Worm (Caenorhabditis elegans): ENCODE measurements around the gene cdka-1.

The cdka-1 gene

ce11 chrIII:4688965-4689364, 30.4 kb downstream of the cdka-1 start, which contains the start of gene ppat-1:
TSS of gene ppat-1 (plus strand) at chrIII:4689280.
- TF ChIP-seq ztf-23 (GFP tag; IDR thresholded peaks at IDR 0.05) (no peak), med-1 (GFP tag; optimal IDR thresholded peaks at IDR 0.05; ENCODE audit: insufficient read depth) (no peak)

ce11 chrIII:4689595-4689994, 31.0 kb downstream of the cdka-1 start:
- TF ChIP-seq tab-1 (GFP tag; IDR thresholded peaks at IDR 0.05) (peak; percentile 93), cog-1 (tag; optimal IDR thresholded peaks at IDR 0.05) (peak; percentile 55), med-1 (GFP tag; optimal IDR thresholded peaks at IDR 0.05; ENCODE audit: insufficient read depth) (peak; percentile 33), ztf-29 (GFP tag; IDR thresholded peaks at IDR 0.05) (peak; percentile 78; the same call in 1 of the 2 replicates), flt-1 (GFP tag; IDR thresholded peaks at IDR 0.05) (peak; percentile 91), ztf-23 (GFP tag; IDR thresholded peaks at IDR 0.05) (peak; percentile 89), klf-2 (GFP tag; conservative IDR thresholded peaks at IDR 0.05) (0 out of 2 replicates have a peak, but pooled peaks have one; percentile 53), ref-1 (GFP tag; conservative IDR thresholded peaks at IDR 0.05) (peak; percentile 73), T22C8.4 (GFP tag; IDR thresholded peaks at IDR 0.05) (peak; percentile 81)

ce11 chrIII:4693281-4693680, 34.7 kb downstream of the cdka-1 start, which contains the start of gene nifk-1:
TSS of gene nifk-1 (minus strand) at chrIII:4693307.
- TF ChIP-seq ztf-23 (GFP tag; IDR thresholded peaks at IDR 0.05) (peak; percentile 50; the same call in 1 of the 2 replicates), med-1 (GFP tag; optimal IDR thresholded peaks at IDR 0.05; ENCODE audit: insufficient read depth) (no peak)

DNA sequence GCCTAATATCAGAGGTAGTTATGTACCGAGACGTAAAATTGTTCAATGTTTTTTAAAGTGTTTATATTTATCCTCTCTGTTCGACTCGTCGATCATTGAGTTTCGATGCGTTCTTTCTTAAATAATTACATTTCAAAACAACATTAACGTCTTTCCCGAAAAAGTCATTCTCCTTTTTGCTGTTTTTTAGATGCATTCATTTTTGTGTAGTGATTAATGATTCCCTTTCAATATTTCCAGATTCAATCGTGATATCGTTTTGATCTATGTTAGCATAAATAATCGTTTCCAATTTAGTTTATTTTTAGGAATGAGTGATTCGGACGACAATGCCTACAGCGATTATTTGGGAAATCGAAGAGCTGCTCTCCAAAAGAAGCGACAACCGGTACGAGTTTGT, 35.1 kb downstream of the cdka-1 start, which contains the start of gene T04A8.8:
Gene T04A8.8 (plus strand): TSS at position 301 of the 400 bp plus-strand sequence.
- TF ChIP-seq cog-1 (tag; optimal IDR thresholded peaks at IDR 0.05) (no peak), flt-1 (GFP tag; IDR thresholded peaks at IDR 0.05) (no peak)

- no peak for TF ChIP-seq flt-1 (GFP tag; IDR thresholded peaks at IDR 0.05)
- TF ChIP-seq klf-2 (GFP tag; conservative IDR thresholded peaks at IDR 0.05): no peak
- TF ChIP-seq med-1 (GFP tag; optimal IDR thresholded peaks at IDR 0.05; ENCODE audit: insufficient read depth): no peak
- no peak for TF ChIP-seq ref-1 (GFP tag; conservative IDR thresholded peaks at IDR 0.05)
- TF ChIP-seq ztf-29 (GFP tag; IDR thresholded peaks at IDR 0.05): no peak
- no peak for TF ChIP-seq ztf-23 (GFP tag; IDR thresholded peaks at IDR 0.05)
- TF ChIP-seq tab-1 (GFP tag; IDR thresholded peaks at IDR 0.05): no peak
- TF ChIP-seq T22C8.4 (GFP tag; IDR thresholded peaks at IDR 0.05): no peak
- no peak for TF ChIP-seq cog-1 (tag; optimal IDR thresholded peaks at IDR 0.05)
Measured at ce11 chrIII:4695057-4695456, 36.5 kb downstream of the cdka-1 start, which contains the start of gene T04A8.7. TSS of gene T04A8.7 (plus strand) at chrIII:4695357.

ce11 chrIII:4696903-4697302, 38.3 kb downstream of the cdka-1 start:
- TF ChIP-seq flt-1 (GFP tag; IDR thresholded peaks at IDR 0.05): no peak
- no peak for TF ChIP-seq ref-1 (GFP tag; conservative IDR thresholded peaks at IDR 0.05)
- TF ChIP-seq ztf-23 (GFP tag; IDR thresholded peaks at IDR 0.05): no peak
- no peak for TF ChIP-seq cog-1 (tag; optimal IDR thresholded peaks at IDR 0.05)
- TF ChIP-seq T22C8.4 (GFP tag; IDR thresholded peaks at IDR 0.05): no peak
- no peak for TF ChIP-seq klf-2 (GFP tag; conservative IDR thresholded peaks at IDR 0.05)
- TF ChIP-seq tab-1 (GFP tag; IDR thresholded peaks at IDR 0.05): no peak

DNA sequence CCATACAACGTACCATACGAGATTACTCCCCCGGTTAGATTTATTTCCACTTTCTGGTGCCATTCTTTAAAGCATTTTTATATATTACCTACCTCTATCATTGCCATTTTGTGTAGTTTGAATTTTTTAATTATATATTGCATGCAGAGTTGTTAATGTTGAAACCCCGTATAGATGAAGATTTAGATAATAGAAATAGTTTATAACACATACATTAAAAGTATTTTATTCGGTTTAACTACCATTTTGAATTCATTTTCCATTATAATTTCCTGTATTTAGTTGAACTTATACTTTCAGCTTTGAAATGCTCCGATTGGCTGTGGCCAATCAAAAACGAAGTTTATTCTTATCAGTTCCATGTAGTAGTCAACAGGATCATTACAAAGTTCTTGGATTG, 39.2 kb downstream of the cdka-1 start, which contains the start of gene dnj-18:
Gene dnj-18 (plus strand): TSS at position 301 of the 400 bp plus-strand sequence.
- TF ChIP-seq ztf-29 (GFP tag; IDR thresholded peaks at IDR 0.05) (no peak), ztf-23 (GFP tag; IDR thresholded peaks at IDR 0.05) (no peak), ref-1 (GFP tag; conservative IDR thresholded peaks at IDR 0.05) (no peak), tab-1 (GFP tag; IDR thresholded peaks at IDR 0.05) (no peak), T22C8.4 (GFP tag; IDR thresholded peaks at IDR 0.05) (no peak)

ce11 chrIII:4699922-4700321, 41.3 kb downstream of the cdka-1 start, which contains the start of gene sel-13:
TSS of gene sel-13 (minus strand) at chrIII:4700224.
- TF ChIP-seq klf-2 (GFP tag; conservative IDR thresholded peaks at IDR 0.05) (no peak), med-1 (GFP tag; optimal IDR thresholded peaks at IDR 0.05; ENCODE audit: insufficient read depth) (no peak), cog-1 (tag; optimal IDR thresholded peaks at IDR 0.05) (no peak), ztf-23 (GFP tag; IDR thresholded peaks at IDR 0.05) (no peak), ztf-29 (GFP tag; IDR thresholded peaks at IDR 0.05) (no peak), ref-1 (GFP tag; conservative IDR thresholded peaks at IDR 0.05) (no peak), tab-1 (GFP tag; IDR thresholded peaks at IDR 0.05) (no peak), T22C8.4 (GFP tag; IDR thresholded peaks at IDR 0.05) (no peak), flt-1 (GFP tag; IDR thresholded peaks at IDR 0.05) (no peak)

- no peak for TF ChIP-seq klf-2 (GFP tag; conservative IDR thresholded peaks at IDR 0.05)
- TF ChIP-seq tab-1 (GFP tag; IDR thresholded peaks at IDR 0.05): no peak
- TF ChIP-seq flt-1 (GFP tag; IDR thresholded peaks at IDR 0.05): no peak
- TF ChIP-seq ztf-29 (GFP tag; IDR thresholded peaks at IDR 0.05): no peak
- TF ChIP-seq med-1 (GFP tag; optimal IDR thresholded peaks at IDR 0.05; ENCODE audit: insufficient read depth): no peak
- TF ChIP-seq ztf-23 (GFP tag; IDR thresholded peaks at IDR 0.05): no peak
- no peak for TF ChIP-seq T22C8.4 (GFP tag; IDR thresholded peaks at IDR 0.05)
- no peak for TF ChIP-seq ref-1 (GFP tag; conservative IDR thresholded peaks at IDR 0.05)
- no peak for TF ChIP-seq cog-1 (tag; optimal IDR thresholded peaks at IDR 0.05)
Measured at ce11 chrIII:4703932-4704454, 45.4 kb downstream of the cdka-1 start, which contains the start of the genes clp-2 and mrpl-16. TSS of gene clp-2 (minus strand) at chrIII:4704025. TSS of gene mrpl-16 (plus strand) at chrIII:4704404.

ce11 chrIII:4705207-4705606, 46.6 kb downstream of the cdka-1 start, which contains the start of gene pgap-2:
TSS of gene pgap-2 (plus strand) at chrIII:4705507.
- no peak for TF ChIP-seq T22C8.4 (GFP tag; IDR thresholded peaks at IDR 0.05)

DNA sequence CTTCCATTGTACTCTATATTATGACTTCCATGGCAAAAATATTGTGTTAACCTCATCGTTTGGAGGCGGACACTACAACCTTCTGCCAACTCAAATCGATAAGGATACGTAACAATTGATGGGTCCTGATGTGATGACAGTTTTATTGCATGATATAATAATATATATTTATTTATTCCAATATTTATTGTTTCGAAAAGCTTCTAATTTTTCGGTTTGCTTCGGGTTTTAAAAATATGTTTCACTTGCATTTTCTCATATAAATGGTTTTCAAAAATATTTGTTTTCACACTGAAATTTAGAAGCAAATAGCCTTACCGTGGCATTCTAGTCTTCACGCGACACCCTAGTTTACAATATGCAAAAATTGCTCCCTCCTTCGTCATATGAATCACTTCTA, 48.1 kb downstream of the cdka-1 start, which contains the start of gene T04A8.13:
Gene T04A8.13 (plus strand): TSS at position 301 of the 400 bp plus-strand sequence.
- TF ChIP-seq T22C8.4 (GFP tag; IDR thresholded peaks at IDR 0.05) (no peak), tab-1 (GFP tag; IDR thresholded peaks at IDR 0.05) (no peak), klf-2 (GFP tag; conservative IDR thresholded peaks at IDR 0.05) (no peak), flt-1 (GFP tag; IDR thresholded peaks at IDR 0.05) (no peak), ref-1 (GFP tag; conservative IDR thresholded peaks at IDR 0.05) (no peak), ztf-23 (GFP tag; IDR thresholded peaks at IDR 0.05) (no peak), med-1 (GFP tag; optimal IDR thresholded peaks at IDR 0.05; ENCODE audit: insufficient read depth) (no peak), cog-1 (tag; optimal IDR thresholded peaks at IDR 0.05) (no peak)

Data from whole organism, midembryonic.